Fruit fly (Drosophila melanogaster) whole organism, adult: ENCODE data around the gene Cyp12a5.

Source experiments
- CG11617 ChIP-seq: fragments of 200-800 bp; sonication (Bioruptor generic); optimal IDR thresholded peaks from 2 replicates; lab custom pipeline; 2017; ENCODE audit warnings: mild to moderate bottlenecking, missing biosample characterization, missing genetic modification reagents, missing genetic modification characterization
- CG12768 ChIP-seq: fragments of 200-800 bp; sonication (Bioruptor generic); optimal IDR thresholded peaks from 2 replicates; lab custom pipeline; 2017; ENCODE audit warnings: missing biosample characterization, missing genetic modification characterization, mild to moderate bottlenecking, moderate library complexity, missing genetic modification reagents
- CG14711 ChIP-seq: fragments of 200-800 bp; sonication (Bioruptor generic); optimal IDR thresholded peaks from 2 replicates; lab custom pipeline; 2018; ENCODE audit warnings: missing biosample characterization, mild to moderate bottlenecking, missing genetic modification characterization, moderate library complexity
- CG1620 ChIP-seq: fragments of 200-800 bp; sonication (Bioruptor generic); optimal IDR thresholded peaks from 2 replicates; lab custom pipeline; 2016; ENCODE audit warnings: missing biosample characterization, missing genetic modification characterization
- CG33017 ChIP-seq: fragments of 200-800 bp; sonication (Bioruptor generic); optimal IDR thresholded peaks from 2 replicates; lab custom pipeline; 2018; ENCODE audit warnings: missing biosample characterization, mild to moderate bottlenecking, missing genetic modification characterization, moderate library complexity
- CG5204 ChIP-seq: fragments of 200-800 bp; sonication (Bioruptor generic); optimal IDR thresholded peaks from 2 replicates; lab custom pipeline; 2016; ENCODE audit warnings: missing biosample characterization, missing genetic modification characterization
- CG7045 ChIP-seq: fragments of 200-800 bp; sonication (Bioruptor generic); optimal IDR thresholded peaks from 2 replicates; lab custom pipeline; 2017; ENCODE audit warnings: missing biosample characterization, mild to moderate bottlenecking, missing genetic modification characterization
- CG7101 ChIP-seq: fragments of 200-800 bp; sonication (Bioruptor generic); optimal IDR thresholded peaks from 2 replicates; lab custom pipeline; 2018; ENCODE audit warnings: missing biosample characterization, mild to moderate bottlenecking, missing genetic modification characterization, moderate library complexity
- Clk ChIP-seq: fragments of 200-800 bp; sonication (Bioruptor generic); optimal IDR thresholded peaks from 2 replicates; lab custom pipeline; 2017; ENCODE audit warnings: missing biosample characterization, missing genetic modification characterization
- Crg-1 ChIP-seq: fragments of 200-800 bp; sonication (Bioruptor generic); optimal IDR thresholded peaks from 2 replicates; lab custom pipeline; 2016; ENCODE audit warnings: missing biosample characterization, missing genetic modification characterization
- Hr96 ChIP-seq: fragments of 200-800 bp; sonication (Bioruptor generic); optimal IDR thresholded peaks from 2 replicates; lab custom pipeline; 2016; ENCODE audit warnings: missing biosample characterization, missing genetic modification characterization
- Mnt ChIP-seq: fragments of 200-800 bp; sonication (Bioruptor generic); optimal IDR thresholded peaks from 2 replicates; lab custom pipeline; 2016; ENCODE audit warnings: missing biosample characterization, mild to moderate bottlenecking, missing genetic modification characterization
- bab1 ChIP-seq: fragments of 200-800 bp; sonication (Bioruptor generic); optimal IDR thresholded peaks from 3 replicates; lab custom pipeline; 2019; ENCODE audit warnings: missing biosample characterization, mild to moderate bottlenecking, missing genetic modification characterization, moderate library complexity
- cic ChIP-seq: fragments of 200-800 bp; sonication (Bioruptor generic); optimal IDR thresholded peaks from 2 replicates; lab custom pipeline; 2017; ENCODE audit warnings: missing biosample characterization, mild to moderate bottlenecking, missing genetic modification characterization, moderate library complexity
- cnc ChIP-seq, 2 experiments: fragments of >200 bp; optimal IDR thresholded peaks; 2 replicates each; lab custom pipeline; 2017
- kay ChIP-seq: fragments of 200-800 bp; sonication (Bioruptor generic); peaks from one replicate; lab custom pipeline; 2016; ENCODE audit warnings: missing biosample characterization, missing genetic modification characterization, borderline replicate concordance
- ovo ChIP-seq: fragments of 200-800 bp; sonication (Bioruptor generic); optimal IDR thresholded peaks from 2 replicates; lab custom pipeline; 2016; ENCODE audit warnings: missing biosample characterization, missing genetic modification characterization
- pad ChIP-seq: fragments of 200-800 bp; sonication (Bioruptor generic); optimal IDR thresholded peaks from 3 replicates; lab custom pipeline; 2017; ENCODE audit warnings: missing biosample characterization, missing genetic modification characterization, mild to moderate bottlenecking, moderate library complexity, missing genetic modification reagents
- tj ChIP-seq: fragments of 200-800 bp; sonication (Bioruptor generic); optimal IDR thresholded peaks from 3 replicates; lab custom pipeline; 2017; ENCODE audit warnings: missing biosample characterization, mild to moderate bottlenecking, missing genetic modification characterization, moderate library complexity
- toe ChIP-seq: fragments of 200-800 bp; sonication (Bioruptor generic); optimal IDR thresholded peaks from 2 replicates; lab custom pipeline; 2016; ENCODE audit warnings: missing biosample characterization, missing genetic modification characterization

The Cyp12a5 gene

dm6 chr3R:19132146-19132833 lies at the start of gene Cyp12a5:
Gene Cyp12a5 (plus strand): TSS chr3R:19132648.
- peak; percentile 61 for TF ChIP-seq CG11617
- no peak for TF ChIP-seq Hr96 (GFP tag; lab: Kevin White, UChicago)
- TF ChIP-seq Crg-1: no peak
- no peak for TF ChIP-seq CG12768
- peak; percentile 75 for TF ChIP-seq kay (GFP tag; lab: Kevin White, UChicago)
- no peak for TF ChIP-seq CG5204 (GFP tag; lab: Kevin White, UChicago)
- TF ChIP-seq tj (GFP tag; lab: Kevin White, UChicago): peak; percentile 5
- TF ChIP-seq CG14711 (tag; lab: Kevin White, UChicago): no peak
- peak; percentile 2 for TF ChIP-seq bab1
- no peak for TF ChIP-seq Clk (GFP tag; lab: Kevin White, UChicago)
- peak; percentile 64 for TF ChIP-seq CG7101 (tag; lab: Kevin White, UChicago)
- peak; percentile 85 for TF ChIP-seq cic (GFP tag; lab: Kevin White, UChicago)
- no peak for TF ChIP-seq pad
- no peak for TF ChIP-seq toe
- TF ChIP-seq CG33017 (tag; lab: Kevin White, UChicago): peak; percentile 67
- TF ChIP-seq ovo (GFP tag; lab: Kevin White, UChicago): no peak
- peak; percentile 29 for TF ChIP-seq Mnt
- TF ChIP-seq cnc (optimal IDR thresholded peaks at IDR 0.05; lab: Kevin White, UChicago): no peak
- no peak for TF ChIP-seq CG1620 (GFP tag; lab: Kevin White, UChicago)
- TF ChIP-seq CG7045 (GFP tag; lab: Kevin White, UChicago): no peak

dm6 chr3R:19088962-19089597 lies 43.4 kb upstream of the Cyp12a5 start:
- TF ChIP-seq CG33017 (tag; lab: Kevin White, UChicago) (peak; percentile 4), CG7045 (GFP tag; lab: Kevin White, UChicago) (no peak), Hr96 (GFP tag; lab: Kevin White, UChicago) (no peak), cnc (optimal IDR thresholded peaks at IDR 0.05; lab: Kevin White, UChicago) (no peak), toe (no peak), pad (no peak), bab1 (no peak), cic (GFP tag; lab: Kevin White, UChicago) (peak; percentile 96)

- TF ChIP-seq toe: no peak
- TF ChIP-seq CG14711 (tag; lab: Kevin White, UChicago): no peak
- no peak for TF ChIP-seq CG33017 (tag; lab: Kevin White, UChicago)
- no peak for TF ChIP-seq CG12768
- TF ChIP-seq Hr96 (GFP tag; lab: Kevin White, UChicago): no peak
- TF ChIP-seq CG7045 (GFP tag; lab: Kevin White, UChicago): no peak
- no peak for TF ChIP-seq cnc (optimal IDR thresholded peaks at IDR 0.05; lab: Kevin White, UChicago)
- TF ChIP-seq CG11617: no peak
Observed at dm6 chr3R:19090983-19091748, 41.3 kb upstream of the Cyp12a5 start.

- TF ChIP-seq cic (GFP tag; lab: Kevin White, UChicago) (no peak), CG11617 (peak; percentile 34), CG1620 (GFP tag; lab: Kevin White, UChicago) (no peak)
Observed at dm6 chr3R:19091749-19092264, 40.6 kb upstream of the Cyp12a5 start.

- TF ChIP-seq pad (peak; percentile 13), CG11617 (no peak), tj (GFP tag; lab: Kevin White, UChicago) (peak; percentile 58)
Observed at dm6 chr3R:19092367-19093126, 39.9 kb upstream of the Cyp12a5 start.

dm6 chr3R:19093127-19093812 lies 39.2 kb upstream of the Cyp12a5 start:
- TF ChIP-seq pad (peak; percentile 12), CG12768 (no peak)
